Worm (Caenorhabditis elegans) whole organism, L3 larva: ENCODE measurements around the gene ppat-1.
A peak's percentile ranks its signal among the peaks of the same experiment; 100 is the strongest.

Source experiments
- R02D3.7 ChIP-seq: fragments of 150-350 bp; optimal IDR thresholded peaks from 2 replicates; lab custom pipeline; 2014; ENCODE audit warnings: missing biosample characterization, missing genetic modification characterization
- ZK546.5 ChIP-seq: sonication (generic microtip); optimal IDR thresholded peaks from 2 replicates; lab custom pipeline; 2017; ENCODE audit warnings: missing biosample characterization, missing genetic modification characterization
- ama-1 ChIP-seq: fragments of 150-350 bp; optimal IDR thresholded peaks from 2 replicates; lab custom pipeline; 2018
- ceh-16 ChIP-seq: sonication (generic microtip); optimal IDR thresholded peaks from 2 replicates; lab custom pipeline; 2017; ENCODE audit warnings: missing biosample characterization, missing genetic modification characterization
- ceh-28 ChIP-seq: fragments of 150-350 bp; optimal IDR thresholded peaks from 2 replicates; lab custom pipeline; 2014; ENCODE audit warnings: missing biosample characterization, missing genetic modification reagents, missing genetic modification characterization
- ceh-82 ChIP-seq: fragments of 150-350 bp; optimal IDR thresholded peaks from 2 replicates; lab custom pipeline; 2014; ENCODE audit warnings: missing biosample characterization, missing genetic modification characterization
- ceh-9 ChIP-seq: sonication (generic microtip); optimal IDR thresholded peaks from 2 replicates; lab custom pipeline; 2018; ENCODE audit warnings: missing biosample characterization, missing genetic modification characterization
- daf-12 ChIP-seq: fragments of 150-350 bp; optimal IDR thresholded peaks from 2 replicates; lab custom pipeline; 2014; ENCODE audit warnings: missing biosample characterization, missing genetic modification reagents, missing genetic modification characterization
- egl-27 ChIP-seq: sonication (generic microtip); optimal IDR thresholded peaks from 4 replicates; lab custom pipeline; 2017; ENCODE audit warnings: missing biosample characterization, missing genetic modification reagents, missing genetic modification characterization
- egl-5 ChIP-seq: fragments of 150-350 bp; optimal IDR thresholded peaks from 2 replicates; lab custom pipeline; 2017; ENCODE audit warnings: missing biosample characterization, missing genetic modification reagents, missing genetic modification characterization, inconsistent platforms
- elt-1 ChIP-seq: fragments of 150-350 bp; optimal IDR thresholded peaks from 2 replicates; lab custom pipeline; 2014; ENCODE audit warnings: missing biosample characterization, missing genetic modification characterization
- eor-1 ChIP-seq, 2 experiments: fragments of 150-350 bp; optimal IDR thresholded peaks; 2 replicates each; lab custom pipeline; 2014 to 2018; ENCODE audit warnings: missing biosample characterization in 2 of 2, missing genetic modification characterization in 2 of 2
- fkh-10 ChIP-seq: sonication (generic microtip); optimal IDR thresholded peaks from 2 replicates; lab custom pipeline; 2017; ENCODE audit warnings: missing biosample characterization, missing genetic modification reagents, missing genetic modification characterization
- fkh-2 ChIP-seq: fragments of 150-350 bp; optimal IDR thresholded peaks from 2 replicates; lab custom pipeline; 2014; ENCODE audit warnings: missing biosample characterization, missing genetic modification reagents, missing genetic modification characterization
- fos-1 ChIP-seq: fragments of 150-350 bp; optimal IDR thresholded peaks from 2 replicates; lab custom pipeline; 2014; ENCODE audit warnings: missing biosample characterization, missing genetic modification characterization
- hmg-11 ChIP-seq: sonication (generic microtip); optimal IDR thresholded peaks from 2 replicates; lab custom pipeline; 2016; ENCODE audit warnings: missing genetic modification characterization, missing compliant biosample characterization
- lin-39 ChIP-seq: fragments of 150-350 bp; optimal IDR thresholded peaks from 2 replicates; lab custom pipeline; 2018; ENCODE audit warnings: missing biosample characterization, missing genetic modification reagents, missing genetic modification characterization
- mdl-1 ChIP-seq: fragments of 150-350 bp; optimal IDR thresholded peaks from 2 replicates; lab custom pipeline; 2014; ENCODE audit warnings: missing biosample characterization, missing genetic modification characterization
- mml-1 ChIP-seq: fragments of 150-350 bp; sonication (generic microtip); optimal IDR thresholded peaks from 3 replicates; lab custom pipeline; 2014; ENCODE audit warnings: missing biosample characterization, missing genetic modification characterization
- nfya-1 ChIP-seq: sonication (generic microtip); optimal IDR thresholded peaks from 2 replicates; lab custom pipeline; 2017; ENCODE audit warnings: missing genetic modification characterization, mild to moderate bottlenecking, missing compliant biosample characterization, antibody characterized with exemption, moderate library complexity; ENCODE audit not compliant: insufficient read depth
- nhr-11 ChIP-seq: fragments of 150-350 bp; optimal IDR thresholded peaks from 2 replicates; lab custom pipeline; 2014; ENCODE audit warnings: missing biosample characterization, missing genetic modification characterization
- nhr-12 ChIP-seq: fragments of 150-350 bp; optimal IDR thresholded peaks from 2 replicates; lab custom pipeline; 2014; ENCODE audit warnings: missing biosample characterization, missing genetic modification characterization
- nhr-23 ChIP-seq: fragments of 150-350 bp; optimal IDR thresholded peaks from 2 replicates; lab custom pipeline; 2014; ENCODE audit warnings: missing biosample characterization, missing genetic modification reagents, missing genetic modification characterization
- nhr-237 ChIP-seq: fragments of 150-350 bp; optimal IDR thresholded peaks from 2 replicates; lab custom pipeline; 2014; ENCODE audit warnings: missing biosample characterization, missing genetic modification characterization
- nhr-25 ChIP-seq: sonication (generic microtip); optimal IDR thresholded peaks from 2 replicates; lab custom pipeline; 2017; ENCODE audit warnings: missing biosample characterization, missing genetic modification characterization
- nhr-28 ChIP-seq: fragments of 150-350 bp; optimal IDR thresholded peaks from 2 replicates; lab custom pipeline; 2014; ENCODE audit warnings: missing biosample characterization, missing genetic modification characterization
- nhr-43 ChIP-seq: sonication (generic microtip); optimal IDR thresholded peaks from 2 replicates; lab custom pipeline; 2016; ENCODE audit warnings: mild to moderate bottlenecking, missing genetic modification characterization, missing compliant biosample characterization; ENCODE audit not compliant: poor library complexity, severe bottlenecking
- nhr-67 ChIP-seq: fragments of 150-350 bp; optimal IDR thresholded peaks from 2 replicates; lab custom pipeline; 2014; ENCODE audit warnings: missing biosample characterization, missing genetic modification characterization
- nhr-76 ChIP-seq: fragments of 150-350 bp; sonication (generic microtip); optimal IDR thresholded peaks from 5 replicates; lab custom pipeline; 2014; ENCODE audit warnings: missing biosample characterization, missing genetic modification characterization
- nhr-77 ChIP-seq: fragments of 150-350 bp; optimal IDR thresholded peaks from 2 replicates; lab custom pipeline; 2014; ENCODE audit warnings: missing biosample characterization, missing genetic modification characterization
- pha-4 ChIP-seq: fragments of 150-350 bp; optimal IDR thresholded peaks from 2 replicates; lab custom pipeline; 2014; ENCODE audit warnings: missing biosample characterization, missing genetic modification reagents, missing genetic modification characterization
- pqm-1 ChIP-seq: fragments of 150-350 bp; optimal IDR thresholded peaks from 2 replicates; lab custom pipeline; 2017; ENCODE audit warnings: missing biosample characterization, missing genetic modification characterization, inconsistent platforms
- sea-2 ChIP-seq: fragments of 150-350 bp; sonication (generic microtip); optimal IDR thresholded peaks from 4 replicates; lab custom pipeline; 2014; ENCODE audit warnings: missing biosample characterization, missing genetic modification reagents, missing genetic modification characterization
- snpc-4 ChIP-seq: fragments of 150-350 bp; optimal IDR thresholded peaks from 2 replicates; lab custom pipeline; 2014; ENCODE audit warnings: missing biosample characterization, missing genetic modification characterization
- tbx-2 ChIP-seq: sonication (generic microtip); optimal IDR thresholded peaks from 2 replicates; lab custom pipeline; 2016; ENCODE audit warnings: mild to moderate bottlenecking, missing genetic modification characterization, missing compliant biosample characterization
- unc-39 ChIP-seq: sonication (generic microtip); optimal IDR thresholded peaks from 4 replicates; lab custom pipeline; 2017; ENCODE audit warnings: missing biosample characterization, missing genetic modification characterization
- unc-62 ChIP-seq: fragments of 150-350 bp; sonication (generic microtip); optimal IDR thresholded peaks from 4 replicates; lab custom pipeline; 2014; ENCODE audit warnings: missing biosample characterization, missing genetic modification reagents, missing genetic modification characterization
- zag-1 ChIP-seq: fragments of 150-350 bp; optimal IDR thresholded peaks from 2 replicates; lab custom pipeline; 2014; ENCODE audit warnings: missing biosample characterization, missing genetic modification characterization
- ztf-11 ChIP-seq: fragments of 150-350 bp; optimal IDR thresholded peaks from 2 replicates; lab custom pipeline; 2014; ENCODE audit warnings: missing biosample characterization, missing genetic modification characterization
- ztf-4 ChIP-seq: fragments of 150-350 bp; optimal IDR thresholded peaks from 2 replicates; lab custom pipeline; 2014; ENCODE audit warnings: missing biosample characterization, missing genetic modification characterization

The ppat-1 gene

ce11 chrIII:4671949-4672348, 17.1 kb upstream of the ppat-1 start, which contains the start of gene srg-13:
srg-13 (plus strand) TSS chrIII:4672249.
- TF ChIP-seq fkh-2 (tag; lab: Kevin White, UChicago), result no peak
- no peak for TF ChIP-seq ceh-9 (tag; lab: Kevin White, UChicago)
- no peak for TF ChIP-seq eor-1 (tag; optimal IDR thresholded peaks at IDR 0.05; lab: Kevin White, UChicago)
- TF ChIP-seq mdl-1 (tag; lab: Kevin White, UChicago), result no peak
- TF ChIP-seq snpc-4, result no peak
- no peak for TF ChIP-seq fkh-10
- no peak for TF ChIP-seq ama-1 (lab: Kevin White, UChicago)
- no peak for TF ChIP-seq ztf-11

ce11 chrIII:4677466-4677865, 11.6 kb upstream of the ppat-1 start, which contains the start of gene srg-10:
srg-10 (plus strand) TSS chrIII:4677766.
- no peak for TF ChIP-seq nhr-43 (tag; lab: Kevin White, UChicago)
- no peak for TF ChIP-seq hmg-11 (tag; lab: Kevin White, UChicago)
- TF ChIP-seq eor-1 (tag; optimal IDR thresholded peaks at IDR 0.05; lab: Kevin White, UChicago), result no peak

ce11 chrIII:4679963-4680484, 9.1 kb upstream of the ppat-1 start, which contains the start of gene srg-11:
srg-11 (plus strand) TSS chrIII:4680013.
- TF ChIP-seq nhr-67 (tag; lab: Kevin White, UChicago) (no peak), nhr-76 (tag; lab: Kevin White, UChicago) (no peak), R02D3.7 (tag; lab: Kevin White, UChicago) (no peak), fkh-2 (tag; lab: Kevin White, UChicago) (no peak), nhr-28 (tag; lab: Kevin White, UChicago) (no peak), ceh-28 (no peak), egl-5 (tag; lab: Kevin White, UChicago) (no peak), ztf-4 (tag; lab: Kevin White, UChicago) (no peak), pqm-1 (no peak), lin-39 (tag; lab: Kevin White, UChicago) (no peak), mdl-1 (tag; lab: Kevin White, UChicago) (no peak), unc-39 (no peak), pha-4 (tag; lab: Kevin White, UChicago) (no peak), sea-2 (GFP tag; lab: Kevin White, UChicago) (no peak), nhr-23 (tag; lab: Kevin White, UChicago) (no peak), nhr-11 (tag; lab: Kevin White, UChicago) (no peak), nfya-1 (tag; lab: Kevin White, UChicago) (no peak), nhr-77 (tag; lab: Kevin White, UChicago) (no peak)
- TF ChIP-seq, all 47 proteins: peak for 0

ce11 chrIII:4687134-4687533, 1.9 kb upstream of the ppat-1 start:
- TF ChIP-seq egl-27 (tag; lab: Kevin White, UChicago), result no peak
- TF ChIP-seq daf-12, result no peak
- TF ChIP-seq eor-1 (tag; optimal IDR thresholded peaks at IDR 0.05; lab: Kevin White, UChicago), result no peak
- no peak for TF ChIP-seq elt-1 (tag; lab: Kevin White, UChicago)
- no peak for TF ChIP-seq nfya-1 (tag; lab: Kevin White, UChicago)
- TF ChIP-seq fos-1, result no peak
- TF ChIP-seq unc-39, result no peak
- TF ChIP-seq, all 47 proteins: peak for 0

ce11 chrIII:4688356-4688755, 724 bp upstream of the ppat-1 start, which contains the start of gene tag-243:
tag-243 (minus strand) TSS chrIII:4688456.
- TF ChIP-seq pha-4 (tag; lab: Kevin White, UChicago) (peak; percentile 19), nhr-28 (tag; lab: Kevin White, UChicago) (no peak), elt-1 (tag; lab: Kevin White, UChicago) (no peak), fkh-2 (tag; lab: Kevin White, UChicago) (no peak)

- no peak for TF ChIP-seq fos-1
- peak; percentile 29 for TF ChIP-seq egl-5 (tag; lab: Kevin White, UChicago)
- TF ChIP-seq R02D3.7 (tag; lab: Kevin White, UChicago), result no peak
- TF ChIP-seq snpc-4, result no peak
- TF ChIP-seq egl-27 (tag; lab: Kevin White, UChicago), result peak; percentile 60
- no peak for TF ChIP-seq mml-1
- peak; percentile 26 for TF ChIP-seq mdl-1 (tag; lab: Kevin White, UChicago)
- no peak for TF ChIP-seq nhr-28 (tag; lab: Kevin White, UChicago)
- TF ChIP-seq nhr-11 (tag; lab: Kevin White, UChicago), result no peak
- no peak for TF ChIP-seq nhr-67 (tag; lab: Kevin White, UChicago)
- no peak for TF ChIP-seq zag-1
- peak; percentile 89 for TF ChIP-seq lin-39 (tag; lab: Kevin White, UChicago)
- TF ChIP-seq nhr-77 (tag; lab: Kevin White, UChicago), result no peak
- TF ChIP-seq unc-62 (GFP tag; lab: Kevin White, UChicago), result no peak
- peak; percentile 57 for TF ChIP-seq tbx-2 (tag; lab: Kevin White, UChicago)
- no peak for TF ChIP-seq unc-39
- TF ChIP-seq ZK546.5, result no peak
- no peak for TF ChIP-seq ceh-16 (tag; lab: Kevin White, UChicago)
- no peak for TF ChIP-seq fkh-10
- TF ChIP-seq pqm-1, result peak; percentile 38
- no peak for TF ChIP-seq nhr-12 (tag; lab: Kevin White, UChicago)
- TF ChIP-seq ceh-82 (tag; lab: Kevin White, UChicago), result no peak
- TF ChIP-seq nhr-237 (tag; lab: Kevin White, UChicago), result no peak
- no peak for TF ChIP-seq hmg-11 (tag; lab: Kevin White, UChicago)
- no peak for TF ChIP-seq sea-2 (GFP tag; lab: Kevin White, UChicago)
- TF ChIP-seq nhr-25 (tag; lab: Kevin White, UChicago), result peak; percentile 66
Measured at ce11 chrIII:4689595-4689994, 515 bp downstream of the ppat-1 start.
